Worm (Caenorhabditis elegans) whole organism, late embryonic: Measurements from ENCODE around the gene srw-1.

Experiments used
- C38D4.7 ChIP-seq: fragments of 200-800 bp; sonication (Bioruptor generic); optimal IDR thresholded peaks from 2 replicates; lab custom pipeline; 2018; ENCODE audit warnings: mild to moderate bottlenecking, missing genetic modification characterization, moderate library complexity, missing compliant biosample characterization
- F13H6.1 ChIP-seq: sonication (generic microtip); optimal IDR thresholded peaks from 2 replicates; lab custom pipeline; 2016; ENCODE audit warnings: missing genetic modification characterization, missing compliant biosample characterization
- K02D7.2 ChIP-seq: sonication (generic microtip); optimal IDR thresholded peaks from 2 replicates; lab custom pipeline; 2017; ENCODE audit warnings: mild to moderate bottlenecking, missing genetic modification characterization, missing compliant biosample characterization
- T23F11.4 ChIP-seq: fragments of 200-800 bp; sonication (Bioruptor generic); optimal IDR thresholded peaks from 2 replicates; lab custom pipeline; 2018; ENCODE audit warnings: mild to moderate bottlenecking, missing genetic modification characterization, missing compliant biosample characterization
- ahr-1 ChIP-seq: sonication (generic microtip); optimal IDR thresholded peaks from 2 replicates; lab custom pipeline; 2016; ENCODE audit warnings: missing genetic modification characterization, missing compliant biosample characterization
- ceh-19 ChIP-seq: fragments of 200-800 bp; sonication (Bioruptor generic); optimal IDR thresholded peaks from 2 replicates; lab custom pipeline; 2018; ENCODE audit warnings: mild to moderate bottlenecking, missing genetic modification characterization, missing compliant biosample characterization
- ceh-2 ChIP-seq: sonication (generic microtip); optimal IDR thresholded peaks from 2 replicates; lab custom pipeline; 2016; ENCODE audit warnings: missing genotype, missing genetic modification characterization, missing compliant biosample characterization
- ceh-22 ChIP-seq: sonication (generic microtip); optimal IDR thresholded peaks from 2 replicates; lab custom pipeline; 2017; ENCODE audit warnings: missing biosample characterization, missing genetic modification characterization
- ceh-24 ChIP-seq: sonication (generic microtip); optimal IDR thresholded peaks from 2 replicates; lab custom pipeline; 2016; ENCODE audit warnings: mild to moderate bottlenecking, missing genetic modification characterization, missing compliant biosample characterization
- ceh-30 ChIP-seq: fragments of 150-350 bp; optimal IDR thresholded peaks from 2 replicates; lab custom pipeline; 2014; ENCODE audit warnings: missing biosample characterization, missing genetic modification characterization
- ceh-45 ChIP-seq: fragments of 200-800 bp; sonication (Bioruptor generic); IDR thresholded peaks from 2 replicates; pipeline ENCODE4 v1.3.6; 2022; ENCODE audit warnings: missing genetic modification reagents, missing genetic modification characterization, missing compliant biosample characterization
- ceh-9 ChIP-seq: sonication (generic microtip); optimal IDR thresholded peaks from 2 replicates; lab custom pipeline; 2016; ENCODE audit warnings: mild to moderate bottlenecking, missing genetic modification characterization, inconsistent platforms, missing compliant biosample characterization
- che-1 ChIP-seq: sonication (generic microtip); optimal IDR thresholded peaks from 2 replicates; lab custom pipeline; 2016; ENCODE audit warnings: mild to moderate bottlenecking, missing genetic modification characterization, missing compliant biosample characterization
- dmd-4 ChIP-seq: sonication (generic microtip); optimal IDR thresholded peaks from 2 replicates; lab custom pipeline; 2016; ENCODE audit warnings: borderline replicate concordance, missing genetic modification characterization, missing compliant biosample characterization
- elt-2 ChIP-seq: sonication (generic microtip); optimal IDR thresholded peaks from 2 replicates; lab custom pipeline; 2016; ENCODE audit warnings: missing genetic modification reagents, missing genetic modification characterization, missing compliant biosample characterization
- elt-4 ChIP-seq: sonication (generic microtip); optimal IDR thresholded peaks from 2 replicates; lab custom pipeline; 2016; ENCODE audit warnings: missing genetic modification characterization, missing compliant biosample characterization
- ets-4 ChIP-seq: sonication (generic microtip); optimal IDR thresholded peaks from 2 replicates; lab custom pipeline; 2016; ENCODE audit warnings: missing genetic modification characterization, missing compliant biosample characterization
- eyg-1 ChIP-seq: sonication (generic microtip); optimal IDR thresholded peaks from 2 replicates; lab custom pipeline; 2016; ENCODE audit warnings: missing genotype, missing genetic modification characterization, missing compliant biosample characterization
- hlh-15 ChIP-seq: sonication (generic microtip); optimal IDR thresholded peaks from 2 replicates; lab custom pipeline; 2016; ENCODE audit warnings: missing genetic modification characterization, missing compliant biosample characterization
- hlh-30 ChIP-seq: sonication (generic microtip); optimal IDR thresholded peaks from 2 replicates; lab custom pipeline; 2017; ENCODE audit warnings: antibody characterized with exemption, missing genetic modification characterization, missing compliant biosample characterization; ENCODE audit not compliant: insufficient read depth
- lim-6 ChIP-seq: sonication (generic microtip); optimal IDR thresholded peaks from 2 replicates; lab custom pipeline; 2016; ENCODE audit warnings: missing genetic modification characterization, missing compliant biosample characterization
- lin-11 ChIP-seq: fragments of 200-800 bp; sonication (Bioruptor generic); optimal IDR thresholded peaks from 2 replicates; lab custom pipeline; 2018; ENCODE audit warnings: mild to moderate bottlenecking, missing genetic modification characterization, missing compliant biosample characterization
- madf-2 ChIP-seq: sonication (generic microtip); optimal IDR thresholded peaks from 2 replicates; lab custom pipeline; 2017; ENCODE audit warnings: missing genetic modification characterization, missing compliant biosample characterization
- mec-3 ChIP-seq: sonication (generic microtip); optimal IDR thresholded peaks from 2 replicates; lab custom pipeline; 2016; ENCODE audit warnings: borderline replicate concordance, missing genetic modification characterization, missing compliant biosample characterization
- nhr-232 ChIP-seq: sonication (generic microtip); optimal IDR thresholded peaks from 2 replicates; lab custom pipeline; 2016; ENCODE audit warnings: missing genetic modification characterization, missing compliant biosample characterization
- pat-9 ChIP-seq: fragments of 200-800 bp; sonication (Bioruptor generic); optimal IDR thresholded peaks from 2 replicates; lab custom pipeline; 2018; ENCODE audit warnings: mild to moderate bottlenecking, missing genetic modification characterization, moderate library complexity, missing compliant biosample characterization
- pax-1 ChIP-seq: fragments of 150-350 bp; optimal IDR thresholded peaks from 2 replicates; lab custom pipeline; 2014; ENCODE audit warnings: missing biosample characterization, missing genetic modification characterization
- pha-4 ChIP-seq: fragments of 150-350 bp; optimal IDR thresholded peaks from 2 replicates; lab custom pipeline; 2018; ENCODE audit warnings: missing biosample characterization, missing genetic modification reagents, missing genetic modification characterization
- pqm-1 ChIP-seq: sonication (generic microtip); optimal IDR thresholded peaks from 2 replicates; lab custom pipeline; 2016; ENCODE audit warnings: missing genetic modification characterization, missing compliant biosample characterization
- sdc-2 ChIP-seq: sonication (generic microtip); optimal IDR thresholded peaks from 2 replicates; lab custom pipeline; 2016; ENCODE audit warnings: missing genotype, missing genetic modification characterization, missing compliant biosample characterization
- sox-2 ChIP-seq: fragments of 200-800 bp; sonication (Bioruptor generic); IDR thresholded peaks from 2 replicates; pipeline ENCODE4 v1.3.6; 2022; ENCODE audit warnings: missing genetic modification reagents, missing genetic modification characterization, missing compliant biosample characterization
- syd-9 ChIP-seq: sonication (generic microtip); optimal IDR thresholded peaks from 2 replicates; lab custom pipeline; 2016; ENCODE audit warnings: mild to moderate bottlenecking, missing genetic modification characterization, moderate library complexity, missing compliant biosample characterization
- unc-3 ChIP-seq, 2 experiments: fragments of 200-800 bp in 1 of 2; sonication (Bioruptor generic) in 1 of 2; sonication (generic microtip) in 1 of 2; conservative IDR thresholded peaks in 1 of 2; optimal IDR thresholded peaks in 1 of 2; 2 replicates each; pipeline versions ENCODE4 v1.3.6 to Lab custom; 2016 to 2022; ENCODE audit warnings: missing compliant biosample characterization in 2 of 2, missing genetic modification characterization in 2 of 2, missing genetic modification reagents in 1 of 2
- unc-55 ChIP-seq: sonication (generic microtip); optimal IDR thresholded peaks from 2 replicates; lab custom pipeline; 2017; ENCODE audit warnings: missing biosample characterization, missing genetic modification reagents, missing genetic modification characterization
- ztf-16 ChIP-seq: sonication (generic microtip); optimal IDR thresholded peaks from 2 replicates; lab custom pipeline; 2017; ENCODE audit warnings: missing genetic modification characterization, missing compliant biosample characterization

srw-1 gene

ce11 chrV:15156504-15156903, 41.6 kb upstream of the srw-1 start:
- TF ChIP-seq madf-2 (tag; lab: Kevin White, UChicago), result no peak
- TF ChIP-seq elt-4 (tag; lab: Kevin White, UChicago), result no peak
- no peak for TF ChIP-seq F13H6.1 (tag; lab: Kevin White, UChicago)
- TF ChIP-seq unc-3 (GFP tag; conservative IDR thresholded peaks at IDR 0.05; lab: Robert Waterston, UW), result no peak
- no peak for TF ChIP-seq unc-3 (tag; optimal IDR thresholded peaks at IDR 0.05; lab: Kevin White, UChicago)
- TF ChIP-seq lin-11 (tag; lab: Kevin White, UChicago), result no peak
- no peak for TF ChIP-seq ceh-2 (tag; lab: Kevin White, UChicago)
- no peak for TF ChIP-seq ceh-9 (tag; lab: Kevin White, UChicago)
- TF ChIP-seq ztf-16, result no peak
- TF ChIP-seq pqm-1 (tag; lab: Kevin White, UChicago), result no peak
- no peak for TF ChIP-seq pax-1 (tag; lab: Kevin White, UChicago)
- no peak for TF ChIP-seq elt-2 (tag; lab: Kevin White, UChicago)
- TF ChIP-seq che-1, result no peak
- no peak for TF ChIP-seq syd-9
- TF ChIP-seq ceh-24 (tag; lab: Kevin White, UChicago), result no peak
- no peak for TF ChIP-seq pha-4 (tag; lab: Kevin White, UChicago)
- no peak for TF ChIP-seq lim-6
- TF ChIP-seq ahr-1 (tag; lab: Kevin White, UChicago), result no peak
- no peak for TF ChIP-seq mec-3 (tag; lab: Kevin White, UChicago)
- TF ChIP-seq eyg-1 (tag; lab: Kevin White, UChicago), result no peak
- TF ChIP-seq sox-2, result no peak

ce11 chrV:15158691-15159090, 39.4 kb upstream of the srw-1 start, which contains the start of gene str-45:
Gene str-45, plus strand, starts transcription at chrV:15158991.
- TF ChIP-seq ceh-24 (tag; lab: Kevin White, UChicago), result no peak
- TF ChIP-seq nhr-232, result no peak
- TF ChIP-seq hlh-30 (tag; lab: Kevin White, UChicago), result no peak
- no peak for TF ChIP-seq ets-4 (tag; lab: Kevin White, UChicago)
- no peak for TF ChIP-seq ceh-19 (GFP tag; lab: Kevin White, UChicago)
- TF ChIP-seq dmd-4 (tag; lab: Kevin White, UChicago), result no peak
- TF ChIP-seq T23F11.4 (GFP tag; lab: Kevin White, UChicago), result no peak
- no peak for TF ChIP-seq hlh-15 (tag; lab: Kevin White, UChicago)
- no peak for TF ChIP-seq pat-9
- no peak for TF ChIP-seq ceh-30
- TF ChIP-seq elt-4 (tag; lab: Kevin White, UChicago), result no peak
- no peak for TF ChIP-seq sox-2
- no peak for TF ChIP-seq ahr-1 (tag; lab: Kevin White, UChicago)
- no peak for TF ChIP-seq ceh-22 (tag; lab: Kevin White, UChicago)
- TF ChIP-seq unc-3 (GFP tag; conservative IDR thresholded peaks at IDR 0.05; lab: Robert Waterston, UW), result no peak
- TF ChIP-seq unc-3 (tag; optimal IDR thresholded peaks at IDR 0.05; lab: Kevin White, UChicago), result no peak
- TF ChIP-seq, all 69 proteins: peak for 0

- TF ChIP-seq sdc-2 (tag; lab: Kevin White, UChicago), result no peak
- TF ChIP-seq, all 69 proteins: peak for 0
These were observed 35.4 kb upstream of the srw-1 start, which contains the start of gene srz-11 for ce11 chrV:15162697-15163096. Gene srz-11, plus strand, starts transcription at chrV:15163082.

ce11 chrV:15175459-15175858, 22.6 kb upstream of the srw-1 start, which contains the start of gene clec-47:
Gene clec-47, plus strand, starts transcription at chrV:15175759.
- TF ChIP-seq ceh-30 (no peak), pat-9 (no peak), ceh-45 (GFP tag; lab: Robert Waterston, UW) (no peak), K02D7.2 (no peak), C38D4.7 (GFP tag; lab: Kevin White, UChicago) (no peak), dmd-4 (tag; lab: Kevin White, UChicago) (no peak), unc-55 (GFP tag; lab: Kevin White, UChicago) (no peak)
